Worm (Caenorhabditis elegans): ENCODE measurements around the gene sre-52.
A peak's percentile ranks its signal among the peaks of the same experiment; 100 is the strongest.

The sre-52 gene

DNA sequence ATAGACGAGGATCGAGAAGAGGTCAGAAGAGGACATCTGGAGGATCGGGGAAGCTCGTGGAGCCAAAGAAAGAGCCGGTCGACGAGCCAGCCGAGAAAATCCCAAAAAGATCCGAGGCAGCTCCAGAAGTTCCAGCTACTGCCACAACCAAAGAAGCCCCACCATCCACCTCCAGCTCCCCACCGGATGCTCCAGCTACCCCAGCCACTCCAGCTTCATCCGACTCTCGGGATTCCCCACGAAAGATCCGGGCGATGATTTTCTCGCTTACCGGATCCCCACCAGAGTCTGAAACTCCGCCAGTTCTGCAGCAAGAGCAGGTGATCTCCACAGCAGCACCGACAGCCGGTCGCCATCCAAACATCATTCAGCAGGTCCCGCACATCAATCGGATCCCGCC lies 7.4 kb downstream of the sre-52 start:
- TF ChIP-seq elt-2 (tag; optimal IDR thresholded peaks at IDR 0.05) (no peak), elt-4 (tag; optimal IDR thresholded peaks at IDR 0.05) (no peak), pqm-1 (tag; optimal IDR thresholded peaks at IDR 0.05) (no peak), ceh-31 (tag; optimal IDR thresholded peaks at IDR 0.05) (no peak), ceh-45 (GFP tag; IDR thresholded peaks at IDR 0.05) (no peak), syd-9 (tag; optimal IDR thresholded peaks at IDR 0.05) (no peak), pha-2 (tag; optimal IDR thresholded peaks at IDR 0.05) (no peak), ceh-18 (tag; optimal IDR thresholded peaks at IDR 0.05) (no peak), nhr-232 (tag; optimal IDR thresholded peaks at IDR 0.05) (no peak), pha-4 (tag; optimal IDR thresholded peaks at IDR 0.05) (no peak), Y22D7AL.16 (tag; optimal IDR thresholded peaks at IDR 0.05) (no peak), hlh-8 (tag; optimal IDR thresholded peaks at IDR 0.05) (no peak), ceh-2 (tag; optimal IDR thresholded peaks at IDR 0.05) (no peak), nhr-11 (tag; optimal IDR thresholded peaks at IDR 0.05) (no peak), fax-1 (tag; optimal IDR thresholded peaks at IDR 0.05) (no peak), C08G9.2 (tag; optimal IDR thresholded peaks at IDR 0.05) (no peak), unc-42 (tag; optimal IDR thresholded peaks at IDR 0.05) (no peak), mec-3 (tag; optimal IDR thresholded peaks at IDR 0.05; ENCODE audit: borderline replicate concordance) (no peak), che-1 (tag; optimal IDR thresholded peaks at IDR 0.05) (no peak), unc-86 (tag; optimal IDR thresholded peaks at IDR 0.05) (no peak)

DNA sequence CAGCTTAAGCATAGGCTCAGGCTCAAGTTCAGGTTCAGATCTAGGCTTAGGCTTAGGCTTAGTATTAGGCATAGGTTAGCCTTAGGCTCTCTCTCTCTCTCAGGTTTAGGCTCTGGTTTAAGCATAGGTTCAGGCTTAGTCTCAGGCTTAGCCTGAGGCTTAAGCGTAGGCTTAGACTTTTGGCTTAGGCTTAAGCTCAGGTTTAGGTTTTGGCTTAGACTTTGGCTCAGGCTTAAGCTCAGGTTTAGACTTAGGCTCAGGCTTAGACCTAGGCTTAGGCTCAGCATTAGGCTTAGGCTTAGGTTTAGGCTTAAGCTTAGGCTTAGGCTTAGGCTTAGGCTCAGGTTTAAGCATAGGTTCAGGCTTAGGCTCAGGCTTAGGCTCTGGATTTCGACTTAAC lies 8.2 kb downstream of the sre-52 start:
- TF ChIP-seq elt-2 (tag; optimal IDR thresholded peaks at IDR 0.05) (no peak), dve-1 (tag; optimal IDR thresholded peaks at IDR 0.05) (peak; percentile 65)

DNA sequence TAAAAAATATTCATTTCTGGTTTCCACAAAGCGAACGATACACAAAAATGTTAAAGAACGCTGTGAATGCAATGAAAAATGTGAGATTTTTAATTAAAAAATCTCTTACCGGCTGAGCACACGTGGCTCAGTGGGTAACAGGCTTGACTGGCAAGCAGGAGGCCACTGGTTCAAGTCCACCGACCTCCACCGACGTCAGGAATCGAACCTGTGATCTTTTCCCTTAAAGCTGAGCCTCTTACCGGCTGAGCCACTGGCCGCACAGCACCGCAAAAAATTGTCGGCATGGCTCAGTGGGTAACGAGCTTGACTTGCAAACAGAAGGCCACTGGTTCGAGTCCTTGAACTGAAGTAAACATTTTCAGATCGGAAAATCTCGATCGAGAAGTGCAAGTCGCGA lies 9.3 kb downstream of the sre-52 start, which contains the start of gene C44C11.6:
C44C11.6 (plus strand) TSS at position 23 of the 400 bp plus-strand sequence.
- TF ChIP-seq pha-2 (tag; optimal IDR thresholded peaks at IDR 0.05) = no peak
- TF ChIP-seq ceh-31 (tag; optimal IDR thresholded peaks at IDR 0.05) = no peak
- TF ChIP-seq fkh-6 (tag; optimal IDR thresholded peaks at IDR 0.05) = no peak
- TF ChIP-seq pros-1 (tag; optimal IDR thresholded peaks at IDR 0.05) = no peak
- TF ChIP-seq ceh-48 (tag; optimal IDR thresholded peaks at IDR 0.05) = no peak
- no peak for TF ChIP-seq sox-4 (tag; optimal IDR thresholded peaks at IDR 0.05)
- TF ChIP-seq odd-2 (tag; optimal IDR thresholded peaks at IDR 0.05) = no peak
- no peak for TF ChIP-seq pax-1 (tag; optimal IDR thresholded peaks at IDR 0.05)
- TF ChIP-seq K02D7.2 (tag; optimal IDR thresholded peaks at IDR 0.05) = no peak
- no peak for TF ChIP-seq ets-4 (tag; optimal IDR thresholded peaks at IDR 0.05)
- no peak for TF ChIP-seq unc-86 (tag; optimal IDR thresholded peaks at IDR 0.05)
- TF ChIP-seq ceh-9 (tag; optimal IDR thresholded peaks at IDR 0.05) = no peak
- TF ChIP-seq elt-2 (tag; optimal IDR thresholded peaks at IDR 0.05) = no peak
- no peak for TF ChIP-seq ahr-1 (tag; optimal IDR thresholded peaks at IDR 0.05)
- no peak for TF ChIP-seq sox-2 (GFP tag; IDR thresholded peaks at IDR 0.05)
- no peak for TF ChIP-seq npax-4 (tag; optimal IDR thresholded peaks at IDR 0.05)
- no peak for TF ChIP-seq lim-6 (tag; optimal IDR thresholded peaks at IDR 0.05)

DNA sequence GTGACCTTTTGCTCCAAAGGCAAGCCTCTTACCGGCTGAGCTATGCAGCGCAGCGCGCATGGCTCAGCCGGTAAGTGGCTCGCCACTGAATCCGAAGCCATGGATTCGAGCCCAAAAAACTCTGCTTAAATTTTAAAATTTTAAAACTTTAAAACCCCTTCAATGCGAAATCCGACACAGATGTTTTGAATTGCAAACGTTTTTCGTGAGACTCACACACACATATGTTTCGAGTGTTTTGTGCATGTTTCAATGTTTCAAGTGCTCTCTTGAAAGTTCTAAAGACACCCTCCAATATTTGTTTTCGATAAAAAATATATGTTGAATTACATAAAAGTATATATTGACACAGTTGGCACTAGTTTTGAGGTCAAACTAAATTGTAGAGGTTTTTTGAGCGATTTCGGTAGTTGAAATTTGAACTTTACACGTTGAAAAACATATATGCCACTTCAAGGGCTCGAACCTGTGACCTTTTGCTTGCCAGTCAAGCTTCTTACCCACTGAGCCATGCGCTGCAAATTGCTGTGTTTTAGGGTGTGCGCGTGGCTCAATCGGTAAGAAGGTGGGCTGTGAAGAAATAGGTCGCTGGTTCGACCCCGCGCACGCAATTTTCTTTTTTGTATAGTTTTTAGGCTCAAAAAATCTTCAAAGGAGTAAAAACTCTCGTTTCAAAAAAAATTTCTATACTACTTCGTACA lies 10.9 kb downstream of the sre-52 start:
- TF ChIP-seq ceh-9 (tag; optimal IDR thresholded peaks at IDR 0.05) (no peak), che-1 (tag; optimal IDR thresholded peaks at IDR 0.05) (no peak), pros-1 (tag; optimal IDR thresholded peaks at IDR 0.05) (no peak), nhr-11 (tag; optimal IDR thresholded peaks at IDR 0.05) (no peak), pha-2 (tag; optimal IDR thresholded peaks at IDR 0.05) (no peak), ref-2 (tag; optimal IDR thresholded peaks at IDR 0.05) (no peak), hlh-30 (tag; optimal IDR thresholded peaks at IDR 0.05; ENCODE audit: insufficient read depth) (no peak), fax-1 (tag; optimal IDR thresholded peaks at IDR 0.05) (no peak), mec-3 (tag; optimal IDR thresholded peaks at IDR 0.05; ENCODE audit: borderline replicate concordance) (no peak)

Measured in whole organism, late embryonic.